Worm (Caenorhabditis elegans) whole organism, young adult: ENCODE results near the gene C28H8.3.

Experiments
- C06A6.2 ChIP-seq: fragments of 200-800 bp; sonication (Bioruptor generic); conservative IDR thresholded peaks from 2 replicates; pipeline ENCODE4 v1.3.6; 2022; ENCODE audit warnings: missing genetic modification characterization, missing compliant biosample characterization
- D2030.7 ChIP-seq: fragments of 200-800 bp; sonication (Bioruptor generic); IDR thresholded peaks from 2 replicates; pipeline ENCODE4 v1.3.6; 2022; ENCODE audit warnings: missing genetic modification reagents, missing genetic modification characterization, missing compliant biosample characterization
- F23B12.7 ChIP-seq: sonication (generic microtip); optimal IDR thresholded peaks from 2 replicates; lab custom pipeline; 2017; ENCODE audit warnings: missing genetic modification characterization, mild to moderate bottlenecking, missing compliant biosample characterization, antibody characterized with exemption, moderate library complexity; ENCODE audit not compliant: insufficient read depth
- F52B5.7 ChIP-seq: sonication (generic microtip); optimal IDR thresholded peaks from 2 replicates; lab custom pipeline; 2016; ENCODE audit warnings: mild to moderate bottlenecking, missing genetic modification characterization, missing compliant biosample characterization
- F57A8.1 ChIP-seq: fragments of 200-800 bp; sonication (Bioruptor generic); optimal IDR thresholded peaks from 2 replicates; lab custom pipeline; 2018; ENCODE audit warnings: mild to moderate bottlenecking, missing genetic modification characterization, moderate library complexity, missing compliant biosample characterization
- Y53G8AR.9 ChIP-seq: fragments of 200-800 bp; sonication (Bioruptor generic); conservative IDR thresholded peaks from 2 replicates; pipeline ENCODE4 v1.3.6; 2022; ENCODE audit warnings: missing genetic modification reagents, missing genetic modification characterization, missing compliant biosample characterization
- Y56A3A.18 ChIP-seq: fragments of 200-800 bp; sonication (Bioruptor generic); IDR thresholded peaks from 2 replicates; pipeline ENCODE4 v1.3.6; 2022; ENCODE audit warnings: missing genetic modification reagents, missing genetic modification characterization, missing compliant biosample characterization
- Y79H2A.3 ChIP-seq: fragments of 200-800 bp; sonication (Bioruptor generic); conservative IDR thresholded peaks from 2 replicates; pipeline ENCODE4 v1.3.6; 2022; ENCODE audit warnings: missing genetic modification reagents, missing genetic modification characterization, missing compliant biosample characterization
- Y95B8A.8 ChIP-seq: fragments of 200-800 bp; sonication (Bioruptor generic); IDR thresholded peaks from 2 replicates; pipeline ENCODE4 v1.3.6; 2022; ENCODE audit warnings: missing genetic modification reagents, missing genetic modification characterization, missing compliant biosample characterization
- ZK185.1 ChIP-seq: sonication (generic microtip); optimal IDR thresholded peaks from 2 replicates; lab custom pipeline; 2016; ENCODE audit warnings: mild to moderate bottlenecking, missing genetic modification characterization, missing compliant biosample characterization; ENCODE audit not compliant: poor library complexity, severe bottlenecking
- akir-1 ChIP-seq: fragments of 200-800 bp; sonication (Bioruptor generic); optimal IDR thresholded peaks from 2 replicates; lab custom pipeline; 2018; ENCODE audit warnings: mild to moderate bottlenecking, missing genetic modification characterization, moderate library complexity, missing compliant biosample characterization
- ama-1 ChIP-seq, 3 experiments: fragments of 150-350 bp in 1 of 3; sonication (generic microtip) in 2 of 3; optimal IDR thresholded peaks; 2 replicates each; lab custom pipeline; 2014 to 2018; ENCODE audit warnings: missing biosample characterization in 2 of 3, missing genetic modification characterization in 2 of 3, missing genetic modification reagents in 2 of 3
- aptf-3 ChIP-seq: fragments of 200-800 bp; sonication (Bioruptor generic); IDR thresholded peaks from 2 replicates; pipeline ENCODE4 v1.3.6; 2022; ENCODE audit warnings: missing genetic modification characterization, missing compliant biosample characterization
- atf-7 ChIP-seq: sonication (generic microtip); optimal IDR thresholded peaks from 2 replicates; lab custom pipeline; 2017; ENCODE audit warnings: mild to moderate bottlenecking, missing genetic modification characterization, missing compliant biosample characterization
- bed-1 ChIP-seq: fragments of 200-800 bp; sonication (Bioruptor generic); IDR thresholded peaks from 2 replicates; pipeline ENCODE4 v1.3.6; 2022; ENCODE audit warnings: missing genetic modification reagents, missing genetic modification characterization, missing compliant biosample characterization
- cebp-2 ChIP-seq: fragments of 200-800 bp; sonication (Bioruptor generic); IDR thresholded peaks from 2 replicates; pipeline ENCODE4 v1.3.6; 2022; ENCODE audit warnings: missing genetic modification characterization, missing compliant biosample characterization
- ceh-100 ChIP-seq: fragments of 200-800 bp; sonication (Bioruptor generic); IDR thresholded peaks from 2 replicates; pipeline ENCODE4 v1.3.6; 2022; ENCODE audit warnings: missing genetic modification reagents, missing genetic modification characterization, missing compliant biosample characterization
- chd-7 ChIP-seq: sonication (generic microtip); optimal IDR thresholded peaks from 2 replicates; lab custom pipeline; 2016; ENCODE audit warnings: mild to moderate bottlenecking, missing genetic modification characterization, moderate library complexity, missing compliant biosample characterization
- dpl-1 ChIP-seq: fragments of 150-350 bp; optimal IDR thresholded peaks from 2 replicates; lab custom pipeline; 2014; ENCODE audit warnings: missing biosample characterization, missing genetic modification reagents, missing genetic modification characterization
- efl-1 ChIP-seq: fragments of 150-350 bp; optimal IDR thresholded peaks from 2 replicates; lab custom pipeline; 2014; ENCODE audit warnings: missing biosample characterization, missing genetic modification reagents, missing genetic modification characterization
- ets-4 ChIP-seq: fragments of 200-800 bp; sonication (Bioruptor generic); optimal IDR thresholded peaks from 2 replicates; lab custom pipeline; 2018; ENCODE audit warnings: mild to moderate bottlenecking, missing genetic modification characterization, missing compliant biosample characterization
- fkh-3 ChIP-seq: sonication (generic microtip); optimal IDR thresholded peaks from 2 replicates; lab custom pipeline; 2016; ENCODE audit warnings: mild to moderate bottlenecking, missing genetic modification characterization, missing compliant biosample characterization
- hmg-20 ChIP-seq: fragments of 200-800 bp; sonication (Bioruptor generic); IDR thresholded peaks from 2 replicates; pipeline ENCODE4 v1.3.6; 2022; ENCODE audit warnings: missing genetic modification reagents, missing genetic modification characterization, missing compliant biosample characterization
- hrde-1 ChIP-seq: sonication (generic microtip); optimal IDR thresholded peaks from 2 replicates; lab custom pipeline; 2016; ENCODE audit warnings: missing genetic modification characterization, mild to moderate bottlenecking, missing compliant biosample characterization, moderate library complexity, missing genotype, missing genetic modification reagents, borderline replicate concordance
- lin-26 ChIP-seq: fragments of 200-800 bp; sonication (Bioruptor generic); IDR thresholded peaks from 2 replicates; pipeline ENCODE4 v1.3.6; 2022; ENCODE audit warnings: missing genetic modification reagents, missing genetic modification characterization, missing compliant biosample characterization
- lin-40 ChIP-seq: sonication (generic microtip); optimal IDR thresholded peaks from 2 replicates; lab custom pipeline; 2016; ENCODE audit warnings: missing genetic modification characterization, mild to moderate bottlenecking, missing compliant biosample characterization, missing genotype, missing genetic modification reagents
- lin-54 ChIP-seq: fragments of 200-800 bp; sonication (Bioruptor generic); optimal IDR thresholded peaks from 2 replicates; lab custom pipeline; 2018; ENCODE audit warnings: mild to moderate bottlenecking, missing genetic modification characterization, missing compliant biosample characterization
- lsl-1 ChIP-seq: fragments of 200-800 bp; sonication (Bioruptor generic); optimal IDR thresholded peaks from 2 replicates; lab custom pipeline; 2018; ENCODE audit warnings: mild to moderate bottlenecking, missing genetic modification characterization, moderate library complexity, missing compliant biosample characterization
- lsy-27 ChIP-seq: sonication (generic microtip); optimal IDR thresholded peaks from 2 replicates; lab custom pipeline; 2017; ENCODE audit warnings: missing genetic modification characterization, mild to moderate bottlenecking, missing compliant biosample characterization, antibody characterized with exemption, missing genotype, borderline replicate concordance; ENCODE audit not compliant: insufficient read depth
- madf-3 ChIP-seq: fragments of 200-800 bp; sonication (Bioruptor generic); IDR thresholded peaks from 2 replicates; pipeline ENCODE4 v1.3.6; 2022; ENCODE audit warnings: missing genetic modification reagents, missing genetic modification characterization, missing compliant biosample characterization
- mcd-1 ChIP-seq: fragments of 200-800 bp; sonication (Bioruptor generic); IDR thresholded peaks from 2 replicates; pipeline ENCODE4 v1.3.6; 2022; ENCODE audit warnings: missing genetic modification reagents, missing genetic modification characterization, missing compliant biosample characterization
- mxl-1 ChIP-seq: sonication (generic microtip); optimal IDR thresholded peaks from 2 replicates; lab custom pipeline; 2016; ENCODE audit warnings: missing genetic modification characterization, missing compliant biosample characterization
- nfyb-1 ChIP-seq: fragments of 200-800 bp; sonication (Bioruptor generic); IDR thresholded peaks from 2 replicates; pipeline ENCODE4 v1.3.6; 2022; ENCODE audit warnings: missing genetic modification reagents, missing genetic modification characterization, missing compliant biosample characterization
- nhr-90 ChIP-seq: sonication (generic microtip); optimal IDR thresholded peaks from 2 replicates; lab custom pipeline; 2016; ENCODE audit warnings: missing genotype, mild to moderate bottlenecking, missing genetic modification characterization, missing compliant biosample characterization
- pbrm-1 ChIP-seq: fragments of 200-800 bp; sonication (Bioruptor generic); IDR thresholded peaks from 2 replicates; pipeline ENCODE4 v1.3.6; 2022; ENCODE audit warnings: missing genetic modification reagents, missing genetic modification characterization, missing compliant biosample characterization
- pha-4 ChIP-seq: fragments of 150-350 bp; sonication (generic microtip); optimal IDR thresholded peaks from 2 replicates; lab custom pipeline; 2014; ENCODE audit warnings: missing biosample characterization, missing genetic modification reagents, missing genetic modification characterization
- rcor-1 ChIP-seq: fragments of 200-800 bp; sonication (Bioruptor generic); IDR thresholded peaks from 2 replicates; pipeline ENCODE4 v1.3.6; 2022; ENCODE audit warnings: missing genetic modification reagents, missing genetic modification characterization, missing compliant biosample characterization
- sdz-38 ChIP-seq: sonication (generic microtip); optimal IDR thresholded peaks from 2 replicates; lab custom pipeline; 2016; ENCODE audit warnings: missing genotype, missing genetic modification characterization, missing compliant biosample characterization
- snpc-1.3 ChIP-seq: sonication (generic microtip); optimal IDR thresholded peaks from 2 replicates; lab custom pipeline; 2017; ENCODE audit warnings: missing genetic modification characterization, mild to moderate bottlenecking, missing compliant biosample characterization, antibody characterized with exemption, moderate library complexity, missing genotype, missing genetic modification reagents; ENCODE audit not compliant: insufficient read depth
- snpc-3.4 ChIP-seq: sonication (generic microtip); optimal IDR thresholded peaks from 2 replicates; lab custom pipeline; 2017; ENCODE audit warnings: missing genetic modification characterization, mild to moderate bottlenecking, missing compliant biosample characterization, antibody characterized with exemption, moderate library complexity, missing genotype, missing genetic modification reagents
- somi-1 ChIP-seq: fragments of 200-800 bp; sonication (Bioruptor generic); optimal IDR thresholded peaks from 2 replicates; lab custom pipeline; 2018; ENCODE audit warnings: mild to moderate bottlenecking, missing genetic modification characterization, missing compliant biosample characterization
- tbp1 ChIP-seq: fragments of 200-800 bp; sonication (Bioruptor generic); optimal IDR thresholded peaks from 2 replicates; lab custom pipeline; 2018; ENCODE audit warnings: mild to moderate bottlenecking, missing genetic modification characterization, missing compliant biosample characterization
- tbx-9 ChIP-seq: sonication (generic microtip); optimal IDR thresholded peaks from 2 replicates; lab custom pipeline; 2016; ENCODE audit warnings: borderline replicate concordance, missing genetic modification characterization, inconsistent platforms, missing compliant biosample characterization
- unc-62 ChIP-seq: fragments of 150-350 bp; optimal IDR thresholded peaks from 2 replicates; lab custom pipeline; 2014; ENCODE audit warnings: missing biosample characterization, missing genetic modification reagents, missing genetic modification characterization
- zim-3 ChIP-seq: sonication (generic microtip); optimal IDR thresholded peaks from 2 replicates; lab custom pipeline; 2017; ENCODE audit warnings: mild to moderate bottlenecking, missing genetic modification characterization, moderate library complexity, missing compliant biosample characterization
- ztf-26 ChIP-seq: sonication (generic microtip); optimal IDR thresholded peaks from 2 replicates; lab custom pipeline; 2017; ENCODE audit warnings: missing genetic modification characterization, missing compliant biosample characterization
- ztf-28 ChIP-seq: fragments of 200-800 bp; sonication (Bioruptor generic); IDR thresholded peaks from 2 replicates; pipeline ENCODE4 v1.3.6; 2022; ENCODE audit warnings: missing genetic modification reagents, missing genetic modification characterization, missing compliant biosample characterization
- ztf-3 ChIP-seq: fragments of 200-800 bp; sonication (Bioruptor generic); optimal IDR thresholded peaks from 2 replicates; lab custom pipeline; 2018; ENCODE audit warnings: mild to moderate bottlenecking, missing genetic modification characterization, missing compliant biosample characterization
- ztf-6 ChIP-seq: fragments of 200-800 bp; sonication (Bioruptor generic); IDR thresholded peaks from 2 replicates; pipeline ENCODE4 v1.3.6; 2022; ENCODE audit warnings: missing genetic modification reagents, missing genetic modification characterization, missing compliant biosample characterization

C28H8.3 gene

DNA sequence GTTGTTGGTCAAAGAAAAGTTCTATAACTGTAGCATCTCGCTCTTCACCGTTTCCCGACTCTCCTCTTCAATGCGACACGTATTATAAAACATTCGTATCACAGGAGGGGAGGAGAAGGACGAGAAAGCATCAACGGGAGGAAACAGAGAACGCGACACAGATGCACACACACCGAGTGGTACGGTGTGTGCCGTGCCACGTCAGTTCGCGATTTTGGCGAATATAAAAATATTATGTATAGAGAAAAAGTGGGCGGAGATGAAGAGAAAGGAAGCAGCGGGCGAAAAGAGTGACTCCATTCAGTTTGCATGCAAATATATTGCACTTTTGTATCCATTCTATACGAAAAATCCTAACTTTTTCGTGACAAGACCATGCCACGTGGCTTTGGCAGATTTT lies 6.2 kb downstream of the C28H8.3 start:
- no peak for TF ChIP-seq Y56A3A.18
- TF ChIP-seq ama-1 (optimal IDR thresholded peaks at IDR 0.05; lab: Kevin White, UChicago), result no peak
- TF ChIP-seq ama-1 (GFP tag; optimal IDR thresholded peaks at IDR 0.05; lab: Kevin White, UChicago), result no peak
- no peak for TF ChIP-seq Y53G8AR.9 (GFP tag; lab: Robert Waterston, UW)
- TF ChIP-seq lin-54, result peak; percentile 33
- TF ChIP-seq Y79H2A.3, result no peak
- no peak for TF ChIP-seq ceh-100 (GFP tag; lab: Robert Waterston, UW)
- no peak for TF ChIP-seq atf-7 (tag; lab: Kevin White, UChicago)
- no peak for TF ChIP-seq aptf-3 (GFP tag; lab: Robert Waterston, UW)
- TF ChIP-seq snpc-1.3 (tag; lab: Kevin White, UChicago), result no peak
- no peak for TF ChIP-seq ztf-6 (GFP tag; lab: Robert Waterston, UW)
- TF ChIP-seq mxl-1 (tag; lab: Kevin White, UChicago), result no peak
- no peak for TF ChIP-seq chd-7
- TF ChIP-seq hrde-1 (tag; lab: Kevin White, UChicago), result peak; percentile 50
- TF ChIP-seq unc-62 (GFP tag; lab: Kevin White, UChicago), result no peak
- no peak for TF ChIP-seq efl-1 (GFP tag; lab: Kevin White, UChicago)
- no peak for TF ChIP-seq sdz-38 (tag; lab: Kevin White, UChicago)
- TF ChIP-seq cebp-2 (GFP tag; lab: Robert Waterston, UW), result no peak
- no peak for TF ChIP-seq akir-1 (GFP tag; lab: Kevin White, UChicago)
- TF ChIP-seq C06A6.2 (GFP tag; lab: Robert Waterston, UW), result no peak
- no peak for TF ChIP-seq pbrm-1
- peak; percentile 35 for TF ChIP-seq snpc-3.4 (tag; lab: Kevin White, UChicago)
- TF ChIP-seq Y95B8A.8 (GFP tag; lab: Robert Waterston, UW), result no peak
- TF ChIP-seq ZK185.1 (tag; lab: Kevin White, UChicago), result no peak
- no peak for TF ChIP-seq lin-40 (tag; lab: Kevin White, UChicago)
- TF ChIP-seq somi-1, result no peak
- TF ChIP-seq bed-1 (GFP tag; lab: Robert Waterston, UW), result no peak
- no peak for TF ChIP-seq pha-4 (tag; lab: Kevin White, UChicago)
- no peak for TF ChIP-seq lsy-27 (tag; lab: Kevin White, UChicago)
- TF ChIP-seq nfyb-1 (GFP tag; lab: Robert Waterston, UW), result peak; percentile 54; the same call in 1 of the 2 replicates
- no peak for TF ChIP-seq lsl-1 (GFP tag; lab: Kevin White, UChicago)
- no peak for TF ChIP-seq fkh-3
- TF ChIP-seq lin-26, result no peak
- TF ChIP-seq zim-3, result no peak
- no peak for TF ChIP-seq mcd-1 (GFP tag; lab: Robert Waterston, UW)
- TF ChIP-seq F52B5.7 (tag; lab: Kevin White, UChicago), result peak; percentile 3
- no peak for TF ChIP-seq dpl-1 (GFP tag; lab: Kevin White, UChicago)
- TF ChIP-seq D2030.7 (GFP tag; lab: Robert Waterston, UW), result 0 out of 2 replicates have a peak, but pooled peaks have one; percentile 35
- no peak for TF ChIP-seq rcor-1 (GFP tag; lab: Robert Waterston, UW)
- TF ChIP-seq hmg-20 (GFP tag; lab: Robert Waterston, UW), result no peak
- no peak for TF ChIP-seq ztf-3 (GFP tag; lab: Kevin White, UChicago)
- no peak for TF ChIP-seq tbp1 (GFP tag; lab: Kevin White, UChicago)
- TF ChIP-seq F23B12.7 (tag; lab: Kevin White, UChicago), result no peak
- no peak for TF ChIP-seq tbx-9 (tag; lab: Kevin White, UChicago)
- no peak for TF ChIP-seq ets-4 (GFP tag; lab: Kevin White, UChicago)
- no peak for TF ChIP-seq ztf-28
- TF ChIP-seq ztf-26 (tag; lab: Kevin White, UChicago), result no peak
- TF ChIP-seq nhr-90 (tag; lab: Kevin White, UChicago), result no peak
- no peak for TF ChIP-seq F57A8.1 (GFP tag; lab: Kevin White, UChicago)
- no peak for TF ChIP-seq madf-3 (GFP tag; lab: Robert Waterston, UW)
